Worm (Caenorhabditis elegans) whole organism, early embryonic: ENCODE results near the gene dmsr-16.

Experiments used
- aly-1 ChIP-seq: sonication (generic microtip); optimal IDR thresholded peaks from 2 replicates; lab custom pipeline; 2016; ENCODE audit warnings: missing genetic modification characterization, missing compliant biosample characterization
- hmbx-1 ChIP-seq: sonication (generic microtip); optimal IDR thresholded peaks from 2 replicates; lab custom pipeline; 2016; ENCODE audit warnings: mild to moderate bottlenecking, missing genetic modification characterization, missing compliant biosample characterization
- hnd-1 ChIP-seq: sonication (generic microtip); optimal IDR thresholded peaks from 2 replicates; lab custom pipeline; 2016; ENCODE audit warnings: missing genetic modification characterization, missing compliant biosample characterization
- sea-1 ChIP-seq: fragments of 200-800 bp; sonication (Bioruptor generic); conservative IDR thresholded peaks from 2 replicates; pipeline ENCODE4 v1.3.6; 2022; ENCODE audit warnings: missing genetic modification characterization, missing compliant biosample characterization
- tbx-11 ChIP-seq: fragments of 200-800 bp; sonication (Bioruptor generic); IDR thresholded peaks from 2 replicates; pipeline ENCODE4 v1.3.6; 2022; ENCODE audit warnings: missing genetic modification characterization, missing compliant biosample characterization

- TF ChIP-seq sea-1 (GFP tag; lab: Robert Waterston, UW) (no peak), tbx-11 (no peak), hmbx-1 (tag; lab: Kevin White, UChicago) (no peak), aly-1 (tag; lab: Kevin White, UChicago) (no peak), hnd-1 (tag; lab: Kevin White, UChicago) (no peak)
Measured at ce11 chrV:6823432-6823831, 14.6 kb upstream of the dmsr-16 start.
